Comparison of ENCODE assay signal across 1 worm cellular context in genomic region chrX:4809189-4809588, ce11.
TF ChIP-seq lines count a peak whose summit lies in the region.

No protein-coding gene starts in this region.

TF ChIP-seq in whole organism, L1 larva, 84 proteins besides CTCF, POLR2A, EP300 and RAD21 (continued from another document):
- TF ChIP-seq nhr-11 (tag; optimal IDR thresholded peaks at IDR 0.05; lab: Kevin White, UChicago) (no peak), snpc-4 (tag; optimal IDR thresholded peaks at IDR 0.05; lab: Kevin White, UChicago) (no peak), nhr-77 (tag; optimal IDR thresholded peaks at IDR 0.05; lab: Kevin White, UChicago) (no peak), nhr-90 (tag; optimal IDR thresholded peaks at IDR 0.05; lab: Kevin White, UChicago; ENCODE audit: poor library complexity) (no peak), C16A3.4 (tag; optimal IDR thresholded peaks at IDR 0.05; lab: Kevin White, UChicago) (no peak), pqm-1 (tag; optimal IDR thresholded peaks at IDR 0.05; lab: Kevin White, UChicago) (no peak), ztf-11 (tag; optimal IDR thresholded peaks at IDR 0.05; lab: Kevin White, UChicago) (no peak), lin-39 (tag; optimal IDR thresholded peaks at IDR 0.05; lab: Kevin White, UChicago) (no peak), lin-14 (GFP tag; optimal IDR thresholded peaks at IDR 0.05; lab: Kevin White, UChicago) (no peak), C04F5.9 (tag; optimal IDR thresholded peaks at IDR 0.05; lab: Kevin White, UChicago) (no peak), vab-15 (tag; optimal IDR thresholded peaks at IDR 0.05; lab: Kevin White, UChicago) (no peak), unc-62 (GFP tag; optimal IDR thresholded peaks at IDR 0.05; lab: Kevin White, UChicago) (no peak), sptf-1 (tag; optimal IDR thresholded peaks at IDR 0.05; lab: Kevin White, UChicago) (no peak)
